Worm (Caenorhabditis elegans) whole organism, young adult: ENCODE measurements around the gene sftb-2.
A peak's percentile ranks its signal among the peaks of the same experiment; 100 is the strongest.

Experiments used
- B0035.1 ChIP-seq: sonication (generic microtip); optimal IDR thresholded peaks from 2 replicates; lab custom pipeline; 2016; ENCODE audit warnings: missing genetic modification characterization, mild to moderate bottlenecking, missing compliant biosample characterization, missing genotype, missing genetic modification reagents
- B0261.1 ChIP-seq: sonication (generic microtip); optimal IDR thresholded peaks from 2 replicates; lab custom pipeline; 2016; ENCODE audit warnings: mild to moderate bottlenecking, missing genetic modification characterization, moderate library complexity, missing compliant biosample characterization
- B0336.3 ChIP-seq: fragments of 200-800 bp; sonication (Bioruptor generic); IDR thresholded peaks from 2 replicates; pipeline ENCODE4 v1.3.6; 2022; ENCODE audit warnings: missing genetic modification characterization, missing compliant biosample characterization
- D2030.7 ChIP-seq: fragments of 200-800 bp; sonication (Bioruptor generic); IDR thresholded peaks from 2 replicates; pipeline ENCODE4 v1.3.6; 2022; ENCODE audit warnings: missing genetic modification reagents, missing genetic modification characterization, missing compliant biosample characterization
- F33H1.4 ChIP-seq: fragments of 200-800 bp; sonication (Bioruptor generic); IDR thresholded peaks from 2 replicates; pipeline ENCODE4 v1.3.6; 2022; ENCODE audit warnings: missing genetic modification reagents, missing genetic modification characterization, missing compliant biosample characterization
- F37B4.10 ChIP-seq: fragments of 200-800 bp; sonication (Bioruptor generic); IDR thresholded peaks from 2 replicates; pipeline ENCODE4 v1.3.6; 2022; ENCODE audit warnings: missing genetic modification characterization, missing compliant biosample characterization
- F55B11.4 ChIP-seq: sonication (generic microtip); optimal IDR thresholded peaks from 2 replicates; lab custom pipeline; 2016; ENCODE audit warnings: missing compliant biosample characterization, missing genetic modification characterization, borderline replicate concordance; ENCODE audit not compliant: insufficient read depth
- F57C9.4 ChIP-seq: sonication (generic microtip); optimal IDR thresholded peaks from 2 replicates; lab custom pipeline; 2017; ENCODE audit warnings: mild to moderate bottlenecking, missing genetic modification characterization, missing compliant biosample characterization
- T26A5.8 ChIP-seq: sonication (generic microtip); optimal IDR thresholded peaks from 2 replicates; lab custom pipeline; 2016; ENCODE audit warnings: missing genetic modification characterization, missing compliant biosample characterization
- Y53G8AR.9 ChIP-seq: fragments of 200-800 bp; sonication (Bioruptor generic); conservative IDR thresholded peaks from 2 replicates; pipeline ENCODE4 v1.3.6; 2022; ENCODE audit warnings: missing genetic modification reagents, missing genetic modification characterization, missing compliant biosample characterization
- Y56A3A.18 ChIP-seq: fragments of 200-800 bp; sonication (Bioruptor generic); IDR thresholded peaks from 2 replicates; pipeline ENCODE4 v1.3.6; 2022; ENCODE audit warnings: missing genetic modification reagents, missing genetic modification characterization, missing compliant biosample characterization
- Y95B8A.8 ChIP-seq: fragments of 200-800 bp; sonication (Bioruptor generic); IDR thresholded peaks from 2 replicates; pipeline ENCODE4 v1.3.6; 2022; ENCODE audit warnings: missing genetic modification reagents, missing genetic modification characterization, missing compliant biosample characterization
- akir-1 ChIP-seq: fragments of 200-800 bp; sonication (Bioruptor generic); optimal IDR thresholded peaks from 2 replicates; lab custom pipeline; 2018; ENCODE audit warnings: mild to moderate bottlenecking, missing genetic modification characterization, moderate library complexity, missing compliant biosample characterization
- aptf-2 ChIP-seq: fragments of 200-800 bp; sonication (Bioruptor generic); conservative IDR thresholded peaks from 2 replicates; pipeline ENCODE4 v1.3.6; 2022; ENCODE audit warnings: missing genetic modification reagents, missing genetic modification characterization, missing compliant biosample characterization
- attf-3 ChIP-seq: fragments of 200-800 bp; sonication (Bioruptor generic); conservative IDR thresholded peaks from 2 replicates; pipeline ENCODE4 v1.3.6; 2022; ENCODE audit warnings: missing genetic modification reagents, missing genetic modification characterization, missing compliant biosample characterization
- attf-5 ChIP-seq: fragments of 200-800 bp; sonication (Bioruptor generic); optimal IDR thresholded peaks from 2 replicates; lab custom pipeline; 2018; ENCODE audit warnings: mild to moderate bottlenecking, missing genetic modification characterization, missing compliant biosample characterization
- attf-6 ChIP-seq: fragments of 200-800 bp; sonication (Bioruptor generic); IDR thresholded peaks from 2 replicates; pipeline ENCODE4 v1.3.6; 2022; ENCODE audit warnings: missing genetic modification reagents, missing genetic modification characterization, missing compliant biosample characterization
- bed-2 ChIP-seq: fragments of 200-800 bp; sonication (Bioruptor generic); IDR thresholded peaks from 2 replicates; pipeline ENCODE4 v1.3.6; 2022; ENCODE audit warnings: missing genetic modification reagents, missing genetic modification characterization, missing compliant biosample characterization
- ceh-100 ChIP-seq: fragments of 200-800 bp; sonication (Bioruptor generic); IDR thresholded peaks from 2 replicates; pipeline ENCODE4 v1.3.6; 2022; ENCODE audit warnings: missing genetic modification reagents, missing genetic modification characterization, missing compliant biosample characterization
- ceh-79 ChIP-seq: sonication (generic microtip); optimal IDR thresholded peaks from 2 replicates; lab custom pipeline; 2017; ENCODE audit warnings: mild to moderate bottlenecking, missing genetic modification characterization, missing compliant biosample characterization
- chd-7 ChIP-seq: sonication (generic microtip); optimal IDR thresholded peaks from 2 replicates; lab custom pipeline; 2016; ENCODE audit warnings: mild to moderate bottlenecking, missing genetic modification characterization, moderate library complexity, missing compliant biosample characterization
- dox-1 ChIP-seq: fragments of 200-800 bp; sonication (Bioruptor generic); IDR thresholded peaks from 2 replicates; pipeline ENCODE4 v1.3.6; 2022; ENCODE audit warnings: missing genetic modification reagents, missing genetic modification characterization, missing compliant biosample characterization
- efl-1 ChIP-seq: fragments of 150-350 bp; optimal IDR thresholded peaks from 2 replicates; lab custom pipeline; 2014; ENCODE audit warnings: missing biosample characterization, missing genetic modification reagents, missing genetic modification characterization
- egl-18 ChIP-seq: fragments of 200-800 bp; sonication (Bioruptor generic); IDR thresholded peaks from 2 replicates; pipeline ENCODE4 v1.3.6; 2022; ENCODE audit warnings: missing genetic modification reagents, missing genetic modification characterization, missing compliant biosample characterization
- ets-4 ChIP-seq: fragments of 200-800 bp; sonication (Bioruptor generic); optimal IDR thresholded peaks from 2 replicates; lab custom pipeline; 2018; ENCODE audit warnings: mild to moderate bottlenecking, missing genetic modification characterization, missing compliant biosample characterization
- hlh-26 ChIP-seq: fragments of 200-800 bp; sonication (Bioruptor generic); conservative IDR thresholded peaks from 2 replicates; pipeline ENCODE4 v1.3.6; 2022; ENCODE audit warnings: missing genetic modification reagents, missing genetic modification characterization, missing compliant biosample characterization
- hmg-1.2 ChIP-seq: fragments of 200-800 bp; sonication (Bioruptor generic); IDR thresholded peaks from 2 replicates; pipeline ENCODE4 v1.3.6; 2022; ENCODE audit warnings: missing genetic modification reagents, missing genetic modification characterization, missing compliant biosample characterization
- lag-1 ChIP-seq: fragments of 200-800 bp; sonication (Bioruptor generic); IDR thresholded peaks from 2 replicates; pipeline ENCODE4 v1.3.6; 2022; ENCODE audit warnings: missing genetic modification reagents, missing genetic modification characterization, missing compliant biosample characterization
- let-526 ChIP-seq: fragments of 200-800 bp; sonication (Bioruptor generic); IDR thresholded peaks from 2 replicates; pipeline ENCODE4 v1.3.6; 2022; ENCODE audit warnings: missing genetic modification reagents, missing genetic modification characterization, missing compliant biosample characterization
- let-607 ChIP-seq, 2 experiments: fragments of 200-800 bp in 1 of 2; sonication (Bioruptor generic) in 1 of 2; sonication (generic microtip) in 1 of 2; optimal IDR thresholded peaks; 2 replicates each; lab custom pipeline; 2016 to 2018; ENCODE audit warnings: mild to moderate bottlenecking in 2 of 2, missing compliant biosample characterization in 2 of 2, missing genetic modification characterization in 2 of 2, moderate library complexity in 2 of 2, missing genotype in 1 of 2
- lin-26 ChIP-seq: fragments of 200-800 bp; sonication (Bioruptor generic); IDR thresholded peaks from 2 replicates; pipeline ENCODE4 v1.3.6; 2022; ENCODE audit warnings: missing genetic modification reagents, missing genetic modification characterization, missing compliant biosample characterization
- lin-35 ChIP-seq, 3 experiments: fragments of 150-350 bp in 2 of 3; sonication (generic microtip) in 1 of 3; optimal IDR thresholded peaks; 2 replicates each; lab custom pipeline; 2014 to 2018; ENCODE audit warnings: missing biosample characterization in 3 of 3, missing genetic modification characterization in 3 of 3, missing genetic modification reagents in 3 of 3
- lsl-1 ChIP-seq: fragments of 200-800 bp; sonication (Bioruptor generic); optimal IDR thresholded peaks from 2 replicates; lab custom pipeline; 2018; ENCODE audit warnings: mild to moderate bottlenecking, missing genetic modification characterization, moderate library complexity, missing compliant biosample characterization
- madf-3 ChIP-seq: fragments of 200-800 bp; sonication (Bioruptor generic); IDR thresholded peaks from 2 replicates; pipeline ENCODE4 v1.3.6; 2022; ENCODE audit warnings: missing genetic modification reagents, missing genetic modification characterization, missing compliant biosample characterization
- madf-6 ChIP-seq: fragments of 200-800 bp; sonication (Bioruptor generic); IDR thresholded peaks from 2 replicates; pipeline ENCODE4 v1.3.6; 2022; ENCODE audit warnings: missing genetic modification reagents, missing genetic modification characterization, missing compliant biosample characterization
- madf-8 ChIP-seq: fragments of 200-800 bp; sonication (Bioruptor generic); conservative IDR thresholded peaks from 2 replicates; pipeline ENCODE4 v1.3.6; 2022; ENCODE audit warnings: missing genetic modification reagents, missing genetic modification characterization, missing compliant biosample characterization
- nfyb-1 ChIP-seq: fragments of 200-800 bp; sonication (Bioruptor generic); IDR thresholded peaks from 2 replicates; pipeline ENCODE4 v1.3.6; 2022; ENCODE audit warnings: missing genetic modification reagents, missing genetic modification characterization, missing compliant biosample characterization
- nhr-120 ChIP-seq: fragments of 200-800 bp; sonication (Bioruptor generic); IDR thresholded peaks from 2 replicates; pipeline ENCODE4 v1.3.6; 2022; ENCODE audit warnings: missing genetic modification characterization, missing compliant biosample characterization
- rpc-1 ChIP-seq, 2 experiments: fragments of 150-350 bp in 1 of 2; sonication (generic microtip) in 1 of 2; optimal IDR thresholded peaks; 2 replicates each; lab custom pipeline; 2014 to 2018; ENCODE audit warnings: missing biosample characterization in 1 of 2, missing genetic modification characterization in 1 of 2, missing genetic modification reagents in 1 of 2, missing genotype in 1 of 2
- snpc-3.4 ChIP-seq: sonication (generic microtip); optimal IDR thresholded peaks from 2 replicates; lab custom pipeline; 2017; ENCODE audit warnings: missing genetic modification characterization, mild to moderate bottlenecking, missing compliant biosample characterization, antibody characterized with exemption, moderate library complexity, missing genotype, missing genetic modification reagents
- tbp1 ChIP-seq: fragments of 200-800 bp; sonication (Bioruptor generic); optimal IDR thresholded peaks from 2 replicates; lab custom pipeline; 2018; ENCODE audit warnings: mild to moderate bottlenecking, missing genetic modification characterization, missing compliant biosample characterization
- xnd-1 ChIP-seq: sonication (generic microtip); optimal IDR thresholded peaks from 2 replicates; lab custom pipeline; 2016; ENCODE audit warnings: missing genotype, missing genetic modification reagents, missing genetic modification characterization, missing compliant biosample characterization
- ztf-18 ChIP-seq: sonication (generic microtip); optimal IDR thresholded peaks from 2 replicates; lab custom pipeline; 2016; ENCODE audit warnings: missing genotype, mild to moderate bottlenecking, missing genetic modification characterization, missing compliant biosample characterization
- ztf-22 ChIP-seq: fragments of 200-800 bp; sonication (Bioruptor generic); optimal IDR thresholded peaks from 2 replicates; lab custom pipeline; 2018; ENCODE audit warnings: mild to moderate bottlenecking, missing genetic modification characterization, moderate library complexity, missing compliant biosample characterization
- ztf-28 ChIP-seq: fragments of 200-800 bp; sonication (Bioruptor generic); IDR thresholded peaks from 2 replicates; pipeline ENCODE4 v1.3.6; 2022; ENCODE audit warnings: missing genetic modification reagents, missing genetic modification characterization, missing compliant biosample characterization
- ztf-3 ChIP-seq: fragments of 200-800 bp; sonication (Bioruptor generic); optimal IDR thresholded peaks from 2 replicates; lab custom pipeline; 2018; ENCODE audit warnings: mild to moderate bottlenecking, missing genetic modification characterization, missing compliant biosample characterization

sftb-2 gene

DNA sequence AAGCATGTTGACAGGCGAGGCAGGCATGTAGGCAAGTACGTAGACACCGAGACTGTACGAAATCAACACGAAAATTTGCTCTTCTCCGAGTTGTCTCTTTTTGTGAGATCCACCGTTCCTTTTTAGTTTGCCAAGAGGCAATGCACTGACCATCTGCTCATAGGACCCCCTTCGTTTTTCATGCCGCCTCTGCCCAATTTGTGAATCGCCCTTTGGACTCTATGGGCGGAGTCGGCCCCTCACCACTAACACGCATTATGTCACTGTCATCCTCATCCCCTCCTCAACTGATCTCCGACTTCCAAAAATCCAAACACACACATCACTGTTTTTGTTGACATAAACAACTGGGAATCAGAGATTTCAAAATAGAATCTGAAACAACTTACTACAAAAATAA, 25.8 kb downstream of the sftb-2 start:
- TF ChIP-seq dox-1 (GFP tag; lab: Robert Waterston, UW): no peak
- no peak for TF ChIP-seq Y95B8A.8 (GFP tag; lab: Robert Waterston, UW)
- no peak for TF ChIP-seq akir-1
- no peak for TF ChIP-seq madf-8 (GFP tag; lab: Robert Waterston, UW)

DNA sequence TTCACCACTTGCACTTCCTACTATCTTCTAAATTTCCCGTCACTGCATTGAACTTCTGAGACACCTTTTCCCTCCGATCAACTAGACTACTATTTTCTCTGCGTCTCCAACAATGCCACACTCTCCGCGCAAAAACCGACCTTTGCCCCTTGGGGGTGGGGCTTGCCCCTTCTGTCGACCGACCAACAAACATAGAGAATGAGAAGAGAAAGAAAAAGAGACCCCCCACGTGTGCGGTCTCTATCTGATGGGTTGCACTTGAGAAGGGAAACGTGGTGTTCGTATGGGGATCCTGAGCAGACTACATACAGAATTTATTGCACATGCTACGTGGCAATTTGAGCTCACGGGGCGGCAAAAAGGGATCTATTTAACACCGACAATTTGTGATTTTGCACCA, 27.2 kb downstream of the sftb-2 start:
- no peak for TF ChIP-seq Y56A3A.18 (GFP tag; lab: Robert Waterston, UW)
- no peak for TF ChIP-seq F55B11.4 (tag; lab: Kevin White, UChicago)
- no peak for TF ChIP-seq ztf-28 (GFP tag; lab: Robert Waterston, UW)
- no peak for TF ChIP-seq madf-3 (GFP tag; lab: Robert Waterston, UW)
- TF ChIP-seq T26A5.8: no peak
- 0 out of 2 replicates have a peak, but pooled peaks have one; percentile 30 for TF ChIP-seq madf-6 (GFP tag; lab: Robert Waterston, UW)
- no peak for TF ChIP-seq F37B4.10 (GFP tag; lab: Robert Waterston, UW)
- TF ChIP-seq attf-5 (GFP tag; lab: Kevin White, UChicago): peak; percentile 7
- no peak for TF ChIP-seq ceh-100 (GFP tag; lab: Robert Waterston, UW)
- TF ChIP-seq F33H1.4 (GFP tag; lab: Robert Waterston, UW): no peak
- no peak for TF ChIP-seq chd-7 (tag; lab: Kevin White, UChicago)
- TF ChIP-seq rpc-1 (optimal IDR thresholded peaks at IDR 0.05; lab: Kevin White, UChicago): no peak
- TF ChIP-seq rpc-1 (tag; optimal IDR thresholded peaks at IDR 0.05; lab: Kevin White, UChicago): no peak
- TF ChIP-seq ets-4 (GFP tag; lab: Kevin White, UChicago): no peak
- TF ChIP-seq B0261.1 (tag; lab: Kevin White, UChicago): no peak
- 0 out of 2 replicates have a peak, but pooled peaks have one; percentile 43 for TF ChIP-seq dox-1 (GFP tag; lab: Robert Waterston, UW)
- TF ChIP-seq bed-2 (GFP tag; lab: Robert Waterston, UW): 0 out of 2 replicates have a peak, but pooled peaks have one; percentile 31
- no peak for TF ChIP-seq snpc-3.4
- no peak for TF ChIP-seq D2030.7
- TF ChIP-seq ztf-18 (tag; lab: Kevin White, UChicago): no peak
- TF ChIP-seq xnd-1: no peak
- TF ChIP-seq Y95B8A.8 (GFP tag; lab: Robert Waterston, UW): no peak
- TF ChIP-seq lag-1 (GFP tag; lab: Robert Waterston, UW): no peak
- TF ChIP-seq attf-6 (GFP tag; lab: Robert Waterston, UW): no peak
- no peak for TF ChIP-seq let-526 (GFP tag; lab: Robert Waterston, UW)
- TF ChIP-seq hlh-26 (GFP tag; lab: Robert Waterston, UW): no peak
- TF ChIP-seq nhr-120: no peak
- TF ChIP-seq nfyb-1 (GFP tag; lab: Robert Waterston, UW): no peak
- TF ChIP-seq lin-35 (GFP tag; optimal IDR thresholded peaks at IDR 0.05; lab: Kevin White, UChicago): no peak
- TF ChIP-seq egl-18: no peak
- no peak for TF ChIP-seq tbp1 (GFP tag; lab: Kevin White, UChicago)
- no peak for TF ChIP-seq madf-8 (GFP tag; lab: Robert Waterston, UW)
- no peak for TF ChIP-seq lin-26
- TF ChIP-seq let-607 (tag; optimal IDR thresholded peaks at IDR 0.05; lab: Kevin White, UChicago): no peak
- no peak for TF ChIP-seq aptf-2 (GFP tag; lab: Robert Waterston, UW)
- no peak for TF ChIP-seq ztf-3 (GFP tag; lab: Kevin White, UChicago)
- no peak for TF ChIP-seq ceh-79
- no peak for TF ChIP-seq F57C9.4
- no peak for TF ChIP-seq lsl-1 (GFP tag; lab: Kevin White, UChicago)
- peak; percentile 78 for TF ChIP-seq hmg-1.2 (GFP tag; lab: Robert Waterston, UW)
- no peak for TF ChIP-seq efl-1 (GFP tag; lab: Kevin White, UChicago)
- TF ChIP-seq ztf-22: no peak
- TF ChIP-seq B0035.1 (tag; lab: Kevin White, UChicago): no peak
- no peak for TF ChIP-seq B0336.3 (GFP tag; lab: Robert Waterston, UW)
- 0 out of 2 replicates have a peak, but pooled peaks have one; percentile 44 for TF ChIP-seq Y53G8AR.9 (GFP tag; lab: Robert Waterston, UW)
- no peak for TF ChIP-seq attf-3
